Worm (Caenorhabditis elegans): Measurements from ENCODE around the gene sra-39.

ce11 chrX:13878082-13878481 is 25.1 kb downstream of the sra-39 start:
- TF ChIP-seq elt-3 (tag; optimal IDR thresholded peaks at IDR 0.05) (no peak), nhr-2 (tag; optimal IDR thresholded peaks at IDR 0.05) (no peak), unc-39 (tag; optimal IDR thresholded peaks at IDR 0.05) (no peak), lsy-2 (tag; optimal IDR thresholded peaks at IDR 0.05) (no peak), unc-62 (GFP tag; optimal IDR thresholded peaks at IDR 0.05) (no peak), mep-1 (tag; optimal IDR thresholded peaks at IDR 0.05) (no peak), snpc-4 (tag; optimal IDR thresholded peaks at IDR 0.05) (no peak), nhr-12 (tag; optimal IDR thresholded peaks at IDR 0.05) (no peak)

Measured in whole organism, mixed stage, embryonic.